Fruit fly (Drosophila melanogaster) whole organism, embryonic: ENCODE data around the gene fzy.

Source experiments
- CG42726 ChIP-seq: fragments of 200-800 bp; sonication (Bioruptor generic); IDR thresholded peaks from 2 replicates; pipeline ENCODE4 v1.3.6; 2022; ENCODE audit warnings: missing biosample characterization, missing genetic modification characterization; ENCODE audit not compliant: partially characterized antibody
- CG5180 ChIP-seq: fragments of 200-800 bp; sonication (Bioruptor generic); optimal IDR thresholded peaks from 3 replicates; lab custom pipeline; 2017; ENCODE audit warnings: missing biosample characterization, missing genetic modification characterization, mild to moderate bottlenecking, moderate library complexity, missing genetic modification reagents
- CG9215 ChIP-seq: fragments of 200-800 bp; sonication (Bioruptor generic); IDR thresholded peaks from 2 replicates; pipeline ENCODE4 v1.3.6; 2022; ENCODE audit warnings: missing biosample characterization, missing genetic modification characterization
- H2.0 ChIP-seq: fragments of 200-800 bp; sonication (Bioruptor generic); IDR thresholded peaks from 2 replicates; pipeline ENCODE4 v1.3.6; 2022; ENCODE audit warnings: missing biosample characterization, missing genetic modification characterization
- Rx ChIP-seq: fragments of 200-800 bp; sonication (Bioruptor generic); IDR thresholded peaks from 2 replicates; pipeline ENCODE4 v1.3.6; 2022; ENCODE audit warnings: missing biosample characterization, missing genetic modification characterization
- ab ChIP-seq: fragments of 200-800 bp; sonication (Bioruptor generic); optimal IDR thresholded peaks from 2 replicates; lab custom pipeline; 2016; ENCODE audit warnings: missing biosample characterization, missing genetic modification characterization
- ase ChIP-seq: fragments of 200-800 bp; sonication (Bioruptor generic); IDR thresholded peaks from 3 replicates; pipeline ENCODE4 v1.3.6; 2022; ENCODE audit warnings: missing biosample characterization, missing genetic modification characterization
- br ChIP-seq: fragments of >200 bp; optimal IDR thresholded peaks from 2 replicates; lab custom pipeline; 2017
- crp ChIP-seq, 2 experiments: fragments of 200-800 bp; sonication (Bioruptor generic); optimal IDR thresholded peaks; 2 replicates in 1 of 2; 3 replicates in 1 of 2; lab custom pipeline; 2017; ENCODE audit warnings: missing biosample characterization in 2 of 2, missing genetic modification characterization in 2 of 2, mild to moderate bottlenecking in 1 of 2, moderate library complexity in 1 of 2
- fru ChIP-seq: fragments of >200 bp; optimal IDR thresholded peaks from 2 replicates; lab custom pipeline; 2017

- TF ChIP-seq ase (GFP tag; lab: Robert Waterston, UW) (no peak; the same call in 1 of the 3 replicates), crp (GFP tag; optimal IDR thresholded peaks at IDR 0.05; lab: Kevin White, UChicago) (peak; percentile 37 to 94), CG9215 (GFP tag; lab: Robert Waterston, UW) (peak; percentile 72), CG5180 (GFP tag; lab: Kevin White, UChicago) (no peak), Rx (peak; percentile 52), fru (no peak), CG42726 (GFP tag; lab: Robert Waterston, UW) (0 out of 2 replicates have a peak, but pooled peaks have one; percentile 30), br (lab: Kevin White, UChicago) (no peak), ab (GFP tag; lab: Kevin White, UChicago) (peak; percentile 32), H2.0 (GFP tag; lab: Robert Waterston, UW) (peak; percentile 68)
Measured at dm6 chr2L:16299466-16300311, 11.1 kb upstream of the fzy start, which contains the start of the genes heix and CG17328.
